Fruit fly (Drosophila melanogaster) whole organism: ENCODE data around the gene CG12986.

Experiments
- CG8478 ChIP-seq: fragments of >200 bp; optimal IDR thresholded peaks from 2 replicates; lab custom pipeline; 2018; ENCODE audit warnings: inconsistent platforms
- Dll ChIP-seq: fragments of >200 bp; optimal IDR thresholded peaks from 2 replicates; lab custom pipeline; 2017
- EcR ChIP-seq, 2 experiments: fragments of >200 bp; optimal IDR thresholded peaks; 2 replicates each; lab custom pipeline; 2017; ENCODE audit warnings: missing biosample characterization in 2 of 2, missing genetic modification characterization in 2 of 2, missing genetic modification reagents in 2 of 2
- pan ChIP-seq: fragments of >200 bp; optimal IDR thresholded peaks from 2 replicates; lab custom pipeline; 2017
- psq ChIP-seq: fragments of >200 bp; optimal IDR thresholded peaks from 2 replicates; lab custom pipeline; 2017
- usp ChIP-seq: fragments of >200 bp; optimal IDR thresholded peaks from 2 replicates; lab custom pipeline; 2017; ENCODE audit warnings: missing biosample characterization, missing genetic modification characterization, mixed read lengths

The CG12986 gene

dm6 chrX:17841923-17842322 lies 22.4 kb upstream of the CG12986 start, which contains the start of gene Taf9:
Taf9 (plus strand) TSS chrX:17842161.
- TF ChIP-seq EcR (GFP tag; optimal IDR thresholded peaks at IDR 0.05; lab: Kevin White, UChicago) (no peak), Dll (no peak), CG8478 (no peak), usp (GFP tag; lab: Kevin White, UChicago) (no peak), psq (no peak), pan (no peak)

- TF ChIP-seq usp (GFP tag; lab: Kevin White, UChicago) (no peak), pan (no peak), CG8478 (no peak), psq (no peak), EcR (GFP tag; optimal IDR thresholded peaks at IDR 0.05; lab: Kevin White, UChicago) (no peak), Dll (no peak)
Observed at dm6 chrX:17836420-17836932, 17.0 kb upstream of the CG12986 start.

- TF ChIP-seq Dll (no peak), CG8478 (no peak), pan (no peak), psq (no peak), usp (GFP tag; lab: Kevin White, UChicago) (no peak), EcR (GFP tag; optimal IDR thresholded peaks at IDR 0.05; lab: Kevin White, UChicago) (no peak)
Observed at dm6 chrX:17834754-17835153, 15.3 kb upstream of the CG12986 start.

- TF ChIP-seq EcR (GFP tag; optimal IDR thresholded peaks at IDR 0.05; lab: Kevin White, UChicago) (peak in 1 of 2 experiments; percentile 5), pan (no peak)
Observed at dm6 chrX:17833986-17834385, 14.5 kb upstream of the CG12986 start.

- TF ChIP-seq pan (no peak), CG8478 (no peak), EcR (GFP tag; optimal IDR thresholded peaks at IDR 0.05; lab: Kevin White, UChicago) (no peak), usp (GFP tag; lab: Kevin White, UChicago) (no peak), Dll (no peak), psq (no peak)
Observed at dm6 chrX:17832163-17833014, 12.9 kb upstream of the CG12986 start.

- TF ChIP-seq pan (no peak), psq (no peak), Dll (no peak), EcR (GFP tag; optimal IDR thresholded peaks at IDR 0.05; lab: Kevin White, UChicago) (no peak), CG8478 (no peak), usp (GFP tag; lab: Kevin White, UChicago) (no peak)
Observed at dm6 chrX:17830644-17831043, 11.2 kb upstream of the CG12986 start, which contains the start of gene CG6398. CG6398 (plus strand) TSS chrX:17830828.

dm6 chrX:17830211-17830616 lies 10.7 kb upstream of the CG12986 start:
- TF ChIP-seq pan: no peak
- TF ChIP-seq CG8478: no peak
- TF ChIP-seq Dll: no peak
- no peak for TF ChIP-seq EcR (GFP tag; optimal IDR thresholded peaks at IDR 0.05; lab: Kevin White, UChicago)
- no peak for TF ChIP-seq psq
- no peak for TF ChIP-seq usp (GFP tag; lab: Kevin White, UChicago)

- TF ChIP-seq CG8478 (no peak), pan (no peak), Dll (no peak), usp (GFP tag; lab: Kevin White, UChicago) (no peak), psq (no peak), EcR (GFP tag; optimal IDR thresholded peaks at IDR 0.05; lab: Kevin White, UChicago) (no peak)
Observed at dm6 chrX:17829083-17829997, 9.9 kb upstream of the CG12986 start.

- TF ChIP-seq EcR (GFP tag; optimal IDR thresholded peaks at IDR 0.05; lab: Kevin White, UChicago): no peak
Observed at dm6 chrX:17828298-17829033, 9.0 kb upstream of the CG12986 start.

- TF ChIP-seq EcR (GFP tag; optimal IDR thresholded peaks at IDR 0.05; lab: Kevin White, UChicago): no peak
- TF ChIP-seq usp (GFP tag; lab: Kevin White, UChicago): no peak
- no peak for TF ChIP-seq psq
- TF ChIP-seq CG8478: peak; percentile 80
- TF ChIP-seq Dll: peak; percentile 81
Observed at dm6 chrX:17826807-17827703, 7.6 kb upstream of the CG12986 start, which contains the start of gene Socs16D. Socs16D (minus strand) TSS chrX:17827564.

- TF ChIP-seq psq (no peak), EcR (GFP tag; optimal IDR thresholded peaks at IDR 0.05; lab: Kevin White, UChicago) (no peak), Dll (no peak), pan (no peak), usp (GFP tag; lab: Kevin White, UChicago) (no peak), CG8478 (no peak)
Observed at dm6 chrX:17821466-17821865, 2.0 kb upstream of the CG12986 start.
